Fruit fly (Drosophila melanogaster) Kc167 (cell line): ENCODE measurements around the gene CG8837.

Experiments
- Sin3A ChIP-seq: fragments of >200 bp; optimal IDR thresholded peaks from 2 replicates; lab custom pipeline; 2018; ENCODE audit warnings: missing external identifiers
- ttk ChIP-seq: sonication (Bioruptor generic); optimal IDR thresholded peaks from 2 replicates; lab custom pipeline; 2017; ENCODE audit warnings: missing external identifiers

dm6 chr2L:3370920-3371319, 50.9 kb downstream of the CG8837 start:
- TF ChIP-seq Sin3A (lab: Kevin White, UChicago), result no peak
- TF ChIP-seq ttk (lab: Kevin White, UChicago), result no peak
